Worm (Caenorhabditis elegans) whole organism, mixed stage, embryonic: Measurements from ENCODE around the gene kgb-2.
"Not testable (repeated sequence)": the region's sequence is repeated elsewhere in the genome, so short reads cannot be mapped to it uniquely, and the experiment has no call there.

ENCODE experiments used
- M03D4.4 ChIP-seq: sonication (generic microtip); optimal IDR thresholded peaks from 2 replicates; lab custom pipeline; 2017; ENCODE audit warnings: mild to moderate bottlenecking, missing genetic modification characterization, missing compliant biosample characterization
- bed-3 ChIP-seq: fragments of 200-800 bp; sonication (Bioruptor generic); optimal IDR thresholded peaks from 3 replicates; lab custom pipeline; 2018; ENCODE audit warnings: mild to moderate bottlenecking, missing genetic modification characterization, moderate library complexity, missing compliant biosample characterization
- blmp-1 ChIP-seq: fragments of 150-350 bp; optimal IDR thresholded peaks from 2 replicates; lab custom pipeline; 2014; ENCODE audit warnings: missing biosample characterization, missing genetic modification characterization
- ceh-39 ChIP-seq: fragments of 150-350 bp; optimal IDR thresholded peaks from 2 replicates; lab custom pipeline; 2014; ENCODE audit warnings: missing biosample characterization, missing genetic modification characterization
- ceh-83 ChIP-seq: fragments of 200-800 bp; sonication (Bioruptor generic); optimal IDR thresholded peaks from 2 replicates; lab custom pipeline; 2018; ENCODE audit warnings: mild to moderate bottlenecking, missing genetic modification characterization, missing compliant biosample characterization
- ces-1 ChIP-seq: fragments of 150-350 bp; optimal IDR thresholded peaks from 2 replicates; lab custom pipeline; 2014; ENCODE audit warnings: missing biosample characterization, missing genetic modification reagents, missing genetic modification characterization
- drap-1 ChIP-seq: fragments of 200-800 bp; sonication (Bioruptor generic); optimal IDR thresholded peaks from 3 replicates; lab custom pipeline; 2018; ENCODE audit warnings: mild to moderate bottlenecking, missing genetic modification characterization, missing compliant biosample characterization
- elt-1 ChIP-seq: sonication (generic microtip); optimal IDR thresholded peaks from 2 replicates; lab custom pipeline; 2017; ENCODE audit warnings: missing genetic modification characterization, mild to moderate bottlenecking, missing compliant biosample characterization, antibody characterized with exemption, moderate library complexity, borderline replicate concordance; ENCODE audit not compliant: insufficient read depth
- elt-3 ChIP-seq: fragments of 150-350 bp; optimal IDR thresholded peaks from 2 replicates; lab custom pipeline; 2014; ENCODE audit warnings: missing biosample characterization, missing genetic modification characterization
- ham-2 ChIP-seq: fragments of 200-800 bp; sonication (Bioruptor generic); optimal IDR thresholded peaks from 2 replicates; lab custom pipeline; 2018; ENCODE audit warnings: mild to moderate bottlenecking, missing genetic modification characterization, missing compliant biosample characterization
- hlh-1 ChIP-seq: fragments of 150-350 bp; optimal IDR thresholded peaks from 2 replicates; lab custom pipeline; 2014; ENCODE audit warnings: missing biosample characterization, missing genetic modification reagents, missing genetic modification characterization
- lin-13 ChIP-seq: fragments of 150-350 bp; optimal IDR thresholded peaks from 2 replicates; lab custom pipeline; 2014; ENCODE audit warnings: missing biosample characterization, missing genetic modification characterization
- lin-32 ChIP-seq: fragments of 200-800 bp; sonication (Bioruptor generic); optimal IDR thresholded peaks from 2 replicates; lab custom pipeline; 2018; ENCODE audit warnings: mild to moderate bottlenecking, missing genetic modification characterization, missing compliant biosample characterization
- lsy-2 ChIP-seq: fragments of 150-350 bp; optimal IDR thresholded peaks from 2 replicates; lab custom pipeline; 2014; ENCODE audit warnings: missing biosample characterization, missing genetic modification characterization
- mep-1 ChIP-seq: fragments of 150-350 bp; optimal IDR thresholded peaks from 2 replicates; lab custom pipeline; 2017; ENCODE audit warnings: missing biosample characterization, missing genetic modification reagents, missing genetic modification characterization, inconsistent platforms
- mls-2 ChIP-seq: sonication (generic microtip); optimal IDR thresholded peaks from 2 replicates; lab custom pipeline; 2016; ENCODE audit warnings: mild to moderate bottlenecking, missing genetic modification characterization, moderate library complexity, missing compliant biosample characterization
- nhr-12 ChIP-seq: fragments of 150-350 bp; optimal IDR thresholded peaks from 2 replicates; lab custom pipeline; 2014; ENCODE audit warnings: missing biosample characterization, missing genetic modification characterization
- nhr-76 ChIP-seq: sonication (generic microtip); optimal IDR thresholded peaks from 2 replicates; lab custom pipeline; 2017; ENCODE audit warnings: missing biosample characterization, missing genetic modification characterization
- pha-4 ChIP-seq: fragments of 150-350 bp; optimal IDR thresholded peaks from 2 replicates; lab custom pipeline; 2018; ENCODE audit warnings: missing biosample characterization, missing genetic modification reagents, missing genetic modification characterization
- tbx-8 ChIP-seq: fragments of 200-800 bp; sonication (Bioruptor generic); optimal IDR thresholded peaks from 2 replicates; lab custom pipeline; 2018; ENCODE audit warnings: mild to moderate bottlenecking, missing genetic modification characterization, moderate library complexity, missing compliant biosample characterization
- unc-120 ChIP-seq: sonication (generic microtip); optimal IDR thresholded peaks from 2 replicates; lab custom pipeline; 2017; ENCODE audit warnings: missing genetic modification characterization, missing compliant biosample characterization; ENCODE audit not compliant: poor library complexity, severe bottlenecking
- unc-39 ChIP-seq: fragments of 150-350 bp; optimal IDR thresholded peaks from 2 replicates; lab custom pipeline; 2014; ENCODE audit warnings: missing biosample characterization, missing genetic modification characterization
- unc-62 ChIP-seq: fragments of 150-350 bp; optimal IDR thresholded peaks from 2 replicates; lab custom pipeline; 2014; ENCODE audit warnings: missing biosample characterization, missing genetic modification reagents, missing genetic modification characterization
- zip-8 ChIP-seq: fragments of 150-350 bp; optimal IDR thresholded peaks from 2 replicates; lab custom pipeline; 2014; ENCODE audit warnings: missing biosample characterization, missing genetic modification characterization
- ztf-11 ChIP-seq: fragments of 150-350 bp; optimal IDR thresholded peaks from 2 replicates; lab custom pipeline; 2014; ENCODE audit warnings: missing biosample characterization, missing genetic modification characterization

The kgb-2 gene

ce11 chrIV:3578155-3578554, 28.4 kb upstream of the kgb-2 start, which contains the start of gene Y37E11B.2:
Y37E11B.2 (plus strand) TSS chrIV:3578455.
- TF ChIP-seq ceh-83 (GFP tag; lab: Kevin White, UChicago) (no peak), elt-1 (no peak), ham-2 (GFP tag; lab: Kevin White, UChicago) (no peak), unc-39 (tag; lab: Kevin White, UChicago) (no peak)

ce11 chrIV:3578667-3579066, 27.9 kb upstream of the kgb-2 start:
- no peak for TF ChIP-seq mls-2
- TF ChIP-seq unc-120: peak; percentile 28

- TF ChIP-seq mls-2 (no peak), mep-1 (peak; percentile 44)
These were observed 27.1 kb upstream of the kgb-2 start, which contains the start of gene Y37E11B.1 for ce11 chrIV:3579477-3579975. Y37E11B.1 (plus strand) TSS chrIV:3579621.

- not testable (repeated sequence) for TF ChIP-seq ces-1 (GFP tag; lab: Kevin White, UChicago); drap-1 (GFP tag; lab: Kevin White, UChicago); ztf-11
These were observed 23.8 kb upstream of the kgb-2 start, which contains the start of gene blos-7 for ce11 chrIV:3582806-3583205. blos-7 (minus strand) TSS chrIV:3582906.

ce11 chrIV:3590821-3591220, 15.8 kb upstream of the kgb-2 start:
- TF ChIP-seq unc-120 (no peak), ceh-39 (tag; lab: Kevin White, UChicago) (no peak), bed-3 (GFP tag; lab: Kevin White, UChicago) (no peak), elt-3 (tag; lab: Kevin White, UChicago) (no peak), lsy-2 (tag; lab: Kevin White, UChicago) (no peak), ceh-83 (GFP tag; lab: Kevin White, UChicago) (no peak), hlh-1 (tag; lab: Kevin White, UChicago) (no peak), zip-8 (tag; lab: Kevin White, UChicago) (no peak), unc-62 (GFP tag; lab: Kevin White, UChicago) (no peak), nhr-12 (tag; lab: Kevin White, UChicago) (no peak), M03D4.4 (tag; lab: Kevin White, UChicago) (no peak), blmp-1 (no peak), drap-1 (GFP tag; lab: Kevin White, UChicago) (no peak)

ce11 chrIV:3593513-3593912, 13.1 kb upstream of the kgb-2 start, which contains the start of gene taf-2:
taf-2 (minus strand) TSS chrIV:3593613.
- TF ChIP-seq tbx-8 (GFP tag; lab: Kevin White, UChicago): no peak
- no peak for TF ChIP-seq bed-3 (GFP tag; lab: Kevin White, UChicago)
- TF ChIP-seq ham-2 (GFP tag; lab: Kevin White, UChicago): no peak
- TF ChIP-seq lin-13: no peak
- no peak for TF ChIP-seq lin-32 (GFP tag; lab: Kevin White, UChicago)

ce11 chrIV:3597356-3597755, 9.2 kb upstream of the kgb-2 start:
- TF ChIP-seq ces-1 (GFP tag; lab: Kevin White, UChicago) (no peak), pha-4 (no peak), ceh-83 (GFP tag; lab: Kevin White, UChicago) (no peak), tbx-8 (GFP tag; lab: Kevin White, UChicago) (no peak)

ce11 chrIV:3598452-3598851, 8.1 kb upstream of the kgb-2 start, which contains the start of gene Y37E11B.5:
Y37E11B.5 (minus strand) TSS chrIV:3598552.
- TF ChIP-seq nhr-12 (tag; lab: Kevin White, UChicago) (no peak), hlh-1 (tag; lab: Kevin White, UChicago) (no peak), mep-1 (no peak), mls-2 (no peak), pha-4 (no peak), nhr-76 (tag; lab: Kevin White, UChicago) (no peak), tbx-8 (GFP tag; lab: Kevin White, UChicago) (no peak)
